Worm (Caenorhabditis elegans) whole organism, L3 larva: ENCODE data around the gene srx-98.

Source experiments
- R02D3.7 ChIP-seq: fragments of 150-350 bp; optimal IDR thresholded peaks from 2 replicates; lab custom pipeline; 2014; ENCODE audit warnings: missing biosample characterization, missing genetic modification characterization
- aly-2 ChIP-seq: fragments of 150-350 bp; optimal IDR thresholded peaks from 2 replicates; lab custom pipeline; 2014; ENCODE audit warnings: missing biosample characterization, missing genetic modification characterization
- ceh-82 ChIP-seq: fragments of 150-350 bp; optimal IDR thresholded peaks from 2 replicates; lab custom pipeline; 2014; ENCODE audit warnings: missing biosample characterization, missing genetic modification characterization
- elt-3 ChIP-seq, 3 experiments: fragments of 150-350 bp in 1 of 3; sonication (generic microtip) in 2 of 3; optimal IDR thresholded peaks; 2 replicates in 2 of 3; 4 replicates in 1 of 3; lab custom pipeline; 2014 to 2017; ENCODE audit warnings: missing biosample characterization in 3 of 3, missing genetic modification characterization in 3 of 3

DNA sequence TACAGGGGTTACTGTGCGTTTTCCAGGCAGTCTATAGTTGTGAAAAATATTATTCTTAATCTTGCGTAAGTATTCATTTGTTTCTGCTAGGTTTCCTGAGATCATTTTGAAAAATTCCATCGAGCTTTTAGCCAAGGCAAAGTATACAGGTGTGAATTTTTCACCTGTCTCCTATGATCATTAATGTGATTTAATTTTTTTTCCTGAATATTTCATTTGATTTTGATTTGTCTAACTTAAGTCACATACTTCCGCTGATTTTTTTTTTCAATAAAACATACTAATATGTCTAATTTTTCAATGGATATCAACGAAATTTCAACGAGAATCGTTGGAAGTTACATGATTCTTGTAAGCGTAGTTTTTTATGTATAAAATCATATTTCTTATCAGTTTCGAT, 34.5 kb upstream of the srx-98 start, which contains the start of gene srx-108:
- no peak for TF ChIP-seq aly-2 (tag; lab: Kevin White, UChicago)
- TF ChIP-seq R02D3.7 (tag; lab: Kevin White, UChicago), result no peak
- TF ChIP-seq ceh-82 (tag; lab: Kevin White, UChicago), result no peak
- TF ChIP-seq elt-3 (tag; optimal IDR thresholded peaks at IDR 0.05; lab: Kevin White, UChicago), result no peak
